Worm (Caenorhabditis elegans) whole organism, young adult: ENCODE measurements around the gene svh-5.
A peak's percentile ranks its signal among the peaks of the same experiment; 100 is the strongest.

Experiments
- B0019.2 ChIP-seq: fragments of 200-800 bp; sonication (Bioruptor generic); conservative IDR thresholded peaks from 2 replicates; pipeline ENCODE4 v1.3.6; 2022; ENCODE audit warnings: missing genetic modification reagents, missing genetic modification characterization, missing compliant biosample characterization
- F22D6.2 ChIP-seq: sonication (generic microtip); optimal IDR thresholded peaks from 2 replicates; lab custom pipeline; 2016; ENCODE audit warnings: mild to moderate bottlenecking, missing genetic modification characterization, missing compliant biosample characterization
- F23B12.7 ChIP-seq: sonication (generic microtip); optimal IDR thresholded peaks from 2 replicates; lab custom pipeline; 2017; ENCODE audit warnings: missing genetic modification characterization, mild to moderate bottlenecking, missing compliant biosample characterization, antibody characterized with exemption, moderate library complexity; ENCODE audit not compliant: insufficient read depth
- F37B4.10 ChIP-seq: fragments of 200-800 bp; sonication (Bioruptor generic); IDR thresholded peaks from 2 replicates; pipeline ENCODE4 v1.3.6; 2022; ENCODE audit warnings: missing genetic modification characterization, missing compliant biosample characterization
- F52B5.7 ChIP-seq: sonication (generic microtip); optimal IDR thresholded peaks from 2 replicates; lab custom pipeline; 2016; ENCODE audit warnings: mild to moderate bottlenecking, missing genetic modification characterization, missing compliant biosample characterization
- K12H6.12 ChIP-seq: fragments of 200-800 bp; sonication (Bioruptor generic); optimal IDR thresholded peaks from 2 replicates; lab custom pipeline; 2018; ENCODE audit warnings: mild to moderate bottlenecking, missing genetic modification characterization, missing compliant biosample characterization
- Y56A3A.18 ChIP-seq: fragments of 200-800 bp; sonication (Bioruptor generic); IDR thresholded peaks from 2 replicates; pipeline ENCODE4 v1.3.6; 2022; ENCODE audit warnings: missing genetic modification reagents, missing genetic modification characterization, missing compliant biosample characterization
- Y67H2A.10 ChIP-seq: fragments of 200-800 bp; sonication (Bioruptor generic); conservative IDR thresholded peaks from 2 replicates; pipeline ENCODE4 v1.3.6; 2022; ENCODE audit warnings: missing genetic modification reagents, missing genetic modification characterization, missing compliant biosample characterization
- atf-7 ChIP-seq: sonication (generic microtip); optimal IDR thresholded peaks from 2 replicates; lab custom pipeline; 2017; ENCODE audit warnings: mild to moderate bottlenecking, missing genetic modification characterization, missing compliant biosample characterization
- attf-5 ChIP-seq: fragments of 200-800 bp; sonication (Bioruptor generic); optimal IDR thresholded peaks from 2 replicates; lab custom pipeline; 2018; ENCODE audit warnings: mild to moderate bottlenecking, missing genetic modification characterization, missing compliant biosample characterization
- attf-6 ChIP-seq: fragments of 200-800 bp; sonication (Bioruptor generic); IDR thresholded peaks from 2 replicates; pipeline ENCODE4 v1.3.6; 2022; ENCODE audit warnings: missing genetic modification reagents, missing genetic modification characterization, missing compliant biosample characterization
- bed-1 ChIP-seq: fragments of 200-800 bp; sonication (Bioruptor generic); IDR thresholded peaks from 2 replicates; pipeline ENCODE4 v1.3.6; 2022; ENCODE audit warnings: missing genetic modification reagents, missing genetic modification characterization, missing compliant biosample characterization
- cebp-1 ChIP-seq, 2 experiments: fragments of 200-800 bp in 1 of 2; sonication (Bioruptor generic) in 1 of 2; sonication (generic microtip) in 1 of 2; IDR thresholded peaks in 1 of 2; optimal IDR thresholded peaks in 1 of 2; 2 replicates each; pipeline versions ENCODE4 v1.3.6 to Lab custom; 2017 to 2022; ENCODE audit warnings: missing compliant biosample characterization in 2 of 2, missing genetic modification characterization in 2 of 2, mild to moderate bottlenecking in 1 of 2, missing genetic modification reagents in 1 of 2, moderate library complexity in 1 of 2
- ceh-91 ChIP-seq: fragments of 200-800 bp; sonication (Bioruptor generic); IDR thresholded peaks from 2 replicates; pipeline ENCODE4 v1.3.6; 2022; ENCODE audit warnings: missing genetic modification reagents, missing genetic modification characterization, missing compliant biosample characterization
- chd-7 ChIP-seq: sonication (generic microtip); optimal IDR thresholded peaks from 2 replicates; lab custom pipeline; 2016; ENCODE audit warnings: mild to moderate bottlenecking, missing genetic modification characterization, moderate library complexity, missing compliant biosample characterization
- dox-1 ChIP-seq: fragments of 200-800 bp; sonication (Bioruptor generic); IDR thresholded peaks from 2 replicates; pipeline ENCODE4 v1.3.6; 2022; ENCODE audit warnings: missing genetic modification reagents, missing genetic modification characterization, missing compliant biosample characterization
- dpff-1 ChIP-seq: sonication (generic microtip); optimal IDR thresholded peaks from 2 replicates; lab custom pipeline; 2017; ENCODE audit warnings: mild to moderate bottlenecking, missing genetic modification characterization, missing compliant biosample characterization
- dpl-1 ChIP-seq: fragments of 150-350 bp; optimal IDR thresholded peaks from 2 replicates; lab custom pipeline; 2014; ENCODE audit warnings: missing biosample characterization, missing genetic modification reagents, missing genetic modification characterization
- egl-18 ChIP-seq: fragments of 200-800 bp; sonication (Bioruptor generic); IDR thresholded peaks from 2 replicates; pipeline ENCODE4 v1.3.6; 2022; ENCODE audit warnings: missing genetic modification reagents, missing genetic modification characterization, missing compliant biosample characterization
- ets-4 ChIP-seq: fragments of 200-800 bp; sonication (Bioruptor generic); optimal IDR thresholded peaks from 2 replicates; lab custom pipeline; 2018; ENCODE audit warnings: mild to moderate bottlenecking, missing genetic modification characterization, missing compliant biosample characterization
- hlh-26 ChIP-seq: fragments of 200-800 bp; sonication (Bioruptor generic); conservative IDR thresholded peaks from 2 replicates; pipeline ENCODE4 v1.3.6; 2022; ENCODE audit warnings: missing genetic modification reagents, missing genetic modification characterization, missing compliant biosample characterization
- hmg-20 ChIP-seq: fragments of 200-800 bp; sonication (Bioruptor generic); IDR thresholded peaks from 2 replicates; pipeline ENCODE4 v1.3.6; 2022; ENCODE audit warnings: missing genetic modification reagents, missing genetic modification characterization, missing compliant biosample characterization
- hrde-1 ChIP-seq: sonication (generic microtip); optimal IDR thresholded peaks from 2 replicates; lab custom pipeline; 2016; ENCODE audit warnings: missing genetic modification characterization, mild to moderate bottlenecking, missing compliant biosample characterization, moderate library complexity, missing genotype, missing genetic modification reagents, borderline replicate concordance
- lag-1 ChIP-seq: fragments of 200-800 bp; sonication (Bioruptor generic); IDR thresholded peaks from 2 replicates; pipeline ENCODE4 v1.3.6; 2022; ENCODE audit warnings: missing genetic modification reagents, missing genetic modification characterization, missing compliant biosample characterization
- lin-35 ChIP-seq, 3 experiments: fragments of 150-350 bp in 2 of 3; sonication (generic microtip) in 1 of 3; optimal IDR thresholded peaks; 2 replicates each; lab custom pipeline; 2014 to 2018; ENCODE audit warnings: missing biosample characterization in 3 of 3, missing genetic modification characterization in 3 of 3, missing genetic modification reagents in 3 of 3
- lin-40 ChIP-seq: sonication (generic microtip); optimal IDR thresholded peaks from 2 replicates; lab custom pipeline; 2016; ENCODE audit warnings: missing genetic modification characterization, mild to moderate bottlenecking, missing compliant biosample characterization, missing genotype, missing genetic modification reagents
- lsy-27 ChIP-seq: sonication (generic microtip); optimal IDR thresholded peaks from 2 replicates; lab custom pipeline; 2017; ENCODE audit warnings: missing genetic modification characterization, mild to moderate bottlenecking, missing compliant biosample characterization, antibody characterized with exemption, missing genotype, borderline replicate concordance; ENCODE audit not compliant: insufficient read depth
- madf-3 ChIP-seq: fragments of 200-800 bp; sonication (Bioruptor generic); IDR thresholded peaks from 2 replicates; pipeline ENCODE4 v1.3.6; 2022; ENCODE audit warnings: missing genetic modification reagents, missing genetic modification characterization, missing compliant biosample characterization
- madf-8 ChIP-seq: fragments of 200-800 bp; sonication (Bioruptor generic); conservative IDR thresholded peaks from 2 replicates; pipeline ENCODE4 v1.3.6; 2022; ENCODE audit warnings: missing genetic modification reagents, missing genetic modification characterization, missing compliant biosample characterization
- nhr-80 ChIP-seq: sonication (generic microtip); optimal IDR thresholded peaks from 2 replicates; lab custom pipeline; 2016; ENCODE audit warnings: missing genetic modification characterization, missing compliant biosample characterization
- repo-1 ChIP-seq: sonication (generic microtip); optimal IDR thresholded peaks from 2 replicates; lab custom pipeline; 2017; ENCODE audit warnings: mild to moderate bottlenecking, missing genetic modification characterization, missing compliant biosample characterization
- snpc-1.1 ChIP-seq: sonication (generic microtip); optimal IDR thresholded peaks from 2 replicates; lab custom pipeline; 2017; ENCODE audit warnings: missing genetic modification characterization, mild to moderate bottlenecking, missing compliant biosample characterization, antibody characterized with exemption, moderate library complexity, missing genotype, missing genetic modification reagents; ENCODE audit not compliant: insufficient read depth
- snpc-1.3 ChIP-seq: sonication (generic microtip); optimal IDR thresholded peaks from 2 replicates; lab custom pipeline; 2017; ENCODE audit warnings: missing genetic modification characterization, mild to moderate bottlenecking, missing compliant biosample characterization, antibody characterized with exemption, moderate library complexity, missing genotype, missing genetic modification reagents; ENCODE audit not compliant: insufficient read depth
- snpc-3.4 ChIP-seq: sonication (generic microtip); optimal IDR thresholded peaks from 2 replicates; lab custom pipeline; 2017; ENCODE audit warnings: missing genetic modification characterization, mild to moderate bottlenecking, missing compliant biosample characterization, antibody characterized with exemption, moderate library complexity, missing genotype, missing genetic modification reagents
- somi-1 ChIP-seq: fragments of 200-800 bp; sonication (Bioruptor generic); optimal IDR thresholded peaks from 2 replicates; lab custom pipeline; 2018; ENCODE audit warnings: mild to moderate bottlenecking, missing genetic modification characterization, missing compliant biosample characterization
- zfh-2 ChIP-seq: fragments of 200-800 bp; sonication (Bioruptor generic); conservative IDR thresholded peaks from 2 replicates; pipeline ENCODE4 v1.3.6; 2022; ENCODE audit warnings: missing genetic modification reagents, missing genetic modification characterization, missing compliant biosample characterization
- ztf-25 ChIP-seq: fragments of 200-800 bp; sonication (Bioruptor generic); IDR thresholded peaks from 2 replicates; pipeline ENCODE4 v1.3.6; 2022; ENCODE audit warnings: missing genetic modification reagents, missing genetic modification characterization, missing compliant biosample characterization
- ztf-6 ChIP-seq: fragments of 200-800 bp; sonication (Bioruptor generic); IDR thresholded peaks from 2 replicates; pipeline ENCODE4 v1.3.6; 2022; ENCODE audit warnings: missing genetic modification reagents, missing genetic modification characterization, missing compliant biosample characterization

The svh-5 gene

DNA sequence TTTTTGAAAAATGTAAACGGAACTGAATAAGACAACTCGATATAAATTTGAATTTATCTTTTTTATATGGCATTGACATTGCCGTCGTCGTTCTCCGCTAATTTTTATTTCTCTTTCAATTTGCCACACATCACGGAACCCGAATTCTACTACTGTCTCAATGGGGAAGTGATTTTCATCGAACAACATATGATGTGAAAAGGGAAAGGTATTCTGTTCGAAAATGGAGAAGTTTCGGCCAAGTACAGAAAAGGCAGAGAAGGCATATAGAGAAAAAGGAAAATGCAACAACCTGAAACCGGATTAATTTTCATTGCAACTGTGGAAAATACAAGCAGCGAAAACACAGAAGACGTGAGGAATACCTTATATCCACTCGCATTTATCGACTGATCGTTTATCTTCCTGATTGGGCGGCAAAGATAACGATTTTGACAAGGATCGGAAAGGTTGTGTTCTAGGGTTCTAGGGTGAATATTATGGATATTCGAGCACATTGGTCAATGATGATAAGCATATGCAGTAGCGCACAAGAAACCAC is 2.9 kb downstream of the svh-5 start (continued):
- TF ChIP-seq ceh-91 (GFP tag; lab: Robert Waterston, UW) (no peak), F52B5.7 (no peak), hmg-20 (GFP tag; lab: Robert Waterston, UW) (no peak), hlh-26 (GFP tag; lab: Robert Waterston, UW) (no peak), ztf-6 (no peak)

DNA sequence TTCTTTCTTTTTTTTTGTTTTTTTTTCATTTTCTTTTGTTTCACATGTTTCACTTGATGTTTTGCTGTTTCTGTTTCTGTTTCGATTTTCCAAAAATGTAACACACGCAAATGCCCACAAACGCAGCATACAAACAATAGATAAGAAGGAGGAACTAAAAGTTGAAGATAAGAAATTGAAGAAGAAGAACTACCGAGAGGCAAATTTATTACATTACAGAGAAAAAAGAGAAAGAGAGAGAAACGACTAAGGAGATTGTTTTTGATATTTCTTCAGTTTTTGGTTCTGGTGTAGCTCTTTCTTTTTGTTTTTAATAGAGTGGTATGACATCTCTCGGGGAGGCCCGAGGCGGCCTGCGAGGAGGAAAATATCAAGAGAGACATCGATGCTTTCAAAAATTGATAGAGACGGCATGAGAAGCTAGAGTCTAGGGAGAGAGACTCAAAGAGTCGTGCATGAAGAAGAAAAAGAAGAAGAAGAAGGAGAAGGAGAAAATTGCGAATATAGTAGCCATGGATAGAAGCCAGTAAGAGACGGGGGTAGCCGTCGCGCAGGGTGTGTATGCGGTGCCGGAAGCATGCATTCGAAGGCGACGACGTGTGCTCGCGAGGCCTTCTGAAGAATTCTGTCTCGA is 4.1 kb downstream of the svh-5 start:
- TF ChIP-seq attf-5, result no peak
- no peak for TF ChIP-seq snpc-3.4
- 0 out of 2 replicates have a peak, but pooled peaks have one; percentile 15 for TF ChIP-seq dox-1 (GFP tag; lab: Robert Waterston, UW)
- TF ChIP-seq somi-1 (GFP tag; lab: Kevin White, UChicago), result peak; percentile 9
- no peak for TF ChIP-seq ets-4 (GFP tag; lab: Kevin White, UChicago)
- TF ChIP-seq hrde-1 (tag; lab: Kevin White, UChicago), result no peak
- no peak for TF ChIP-seq attf-6 (GFP tag; lab: Robert Waterston, UW)
- no peak for TF ChIP-seq ceh-91 (GFP tag; lab: Robert Waterston, UW)
- TF ChIP-seq madf-8 (GFP tag; lab: Robert Waterston, UW), result no peak
- peak; percentile 21 for TF ChIP-seq lin-40
- peak in 1 of 3 experiments; percentile 19 for TF ChIP-seq lin-35 (GFP tag; optimal IDR thresholded peaks at IDR 0.05; lab: Kevin White, UChicago)
- TF ChIP-seq lsy-27 (tag; lab: Kevin White, UChicago), result no peak
- no peak for TF ChIP-seq lag-1 (GFP tag; lab: Robert Waterston, UW)
- TF ChIP-seq bed-1 (GFP tag; lab: Robert Waterston, UW), result no peak
- TF ChIP-seq Y56A3A.18 (GFP tag; lab: Robert Waterston, UW), result no peak
- TF ChIP-seq atf-7 (tag; lab: Kevin White, UChicago), result no peak
- peak; percentile 65 for TF ChIP-seq nhr-80 (tag; lab: Kevin White, UChicago)
- peak; percentile 87 for TF ChIP-seq zfh-2 (GFP tag; lab: Robert Waterston, UW)
- TF ChIP-seq Y67H2A.10, result no peak
- no peak for TF ChIP-seq F37B4.10
- no peak for TF ChIP-seq dpff-1 (tag; lab: Kevin White, UChicago)
- no peak for TF ChIP-seq dpl-1 (GFP tag; lab: Kevin White, UChicago)
- no peak for TF ChIP-seq F22D6.2 (tag; lab: Kevin White, UChicago)
- TF ChIP-seq egl-18 (GFP tag; lab: Robert Waterston, UW), result no peak
- TF ChIP-seq K12H6.12 (tag; lab: Kevin White, UChicago), result peak; percentile 43
- no peak for TF ChIP-seq ztf-25
- TF ChIP-seq repo-1 (tag; lab: Kevin White, UChicago), result no peak
- TF ChIP-seq snpc-1.1 (tag; lab: Kevin White, UChicago), result no peak
- TF ChIP-seq cebp-1 (GFP tag; IDR thresholded peaks at IDR 0.05; lab: Robert Waterston, UW), result no peak
- peak; percentile 26 for TF ChIP-seq cebp-1 (tag; optimal IDR thresholded peaks at IDR 0.05; lab: Kevin White, UChicago)
- TF ChIP-seq F23B12.7 (tag; lab: Kevin White, UChicago), result peak; percentile 11

DNA sequence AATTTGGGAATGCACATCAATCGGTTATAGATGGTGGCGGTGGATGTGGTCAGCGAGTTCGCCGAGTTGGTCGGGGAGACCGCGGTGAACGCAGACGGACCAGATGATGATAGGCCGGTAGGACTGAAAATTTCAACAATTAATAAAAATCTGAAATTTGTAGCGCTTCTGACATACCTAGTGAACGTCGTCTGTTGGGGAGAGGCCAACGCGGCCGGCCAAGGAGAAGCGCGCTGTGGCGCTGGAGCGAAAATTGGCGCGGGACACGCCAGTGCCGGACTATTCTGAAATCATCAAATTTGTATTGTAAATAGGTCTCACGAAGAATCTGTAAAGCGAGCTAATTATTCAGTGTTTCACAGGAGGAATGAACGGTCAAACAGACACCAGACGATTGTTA is 4.9 kb downstream of the svh-5 start:
- TF ChIP-seq snpc-1.3 (tag; lab: Kevin White, UChicago) (no peak), zfh-2 (GFP tag; lab: Robert Waterston, UW) (peak; percentile 71), madf-3 (GFP tag; lab: Robert Waterston, UW) (no peak), hmg-20 (GFP tag; lab: Robert Waterston, UW) (no peak), chd-7 (no peak), Y67H2A.10 (no peak), B0019.2 (GFP tag; lab: Robert Waterston, UW) (no peak)
